Fruit fly (Drosophila melanogaster): ENCODE data around the gene Mob2.

The Mob2 gene

dm6 chr3L:11557209-11557608, 4.8 kb downstream of the Mob2 start:
- TF ChIP-seq sd (tag; optimal IDR thresholded peaks at IDR 0.05), result no peak
- TF ChIP-seq kni (GFP tag; optimal IDR thresholded peaks at IDR 0.05), result peak; percentile 0
- no peak for TF ChIP-seq vfl (GFP tag; optimal IDR thresholded peaks at IDR 0.05)
- TF ChIP-seq Drgx (GFP tag; IDR thresholded peaks at IDR 0.05), result peak; percentile 57
- 0 out of 3 replicates have a peak, but pooled peaks have one; percentile 4 for TF ChIP-seq CG6175 (GFP tag; IDR thresholded peaks at IDR 0.05)
- TF ChIP-seq sisA (GFP tag; IDR thresholded peaks at IDR 0.05), result no peak
- TF ChIP-seq onecut (GFP tag; IDR thresholded peaks at IDR 0.05), result 0 out of 2 replicates have a peak, but pooled peaks have one; percentile 11
- peak; percentile 12 for TF ChIP-seq kah (GFP tag; optimal IDR thresholded peaks at IDR 0.05)
- peak; percentile 63 for TF ChIP-seq sens (GFP tag)
- no peak for TF ChIP-seq lov (optimal IDR thresholded peaks at IDR 0.05)
- TF ChIP-seq lov (GFP tag; IDR thresholded peaks at IDR 0.05), result 0 out of 3 replicates have a peak, but pooled peaks have one; percentile 27
- peak in 1 of 2 experiments; percentile 37 for TF ChIP-seq Hr78 (GFP tag; optimal IDR thresholded peaks at IDR 0.05)
- peak; percentile 14 for TF ChIP-seq CTCF (GFP tag; optimal IDR thresholded peaks at IDR 0.05)
- peak; percentile 64 for TF ChIP-seq crol (GFP tag; IDR thresholded peaks at IDR 0.05)
- no peak for TF ChIP-seq CG5245 (GFP tag; optimal IDR thresholded peaks at IDR 0.05)
- no peak for TF ChIP-seq CG14050 (GFP tag; IDR thresholded peaks at IDR 0.05)
- TF ChIP-seq Blimp-1 (GFP tag; optimal IDR thresholded peaks at IDR 0.05), result peak; percentile 71
- TF ChIP-seq seq (GFP tag; IDR thresholded peaks at IDR 0.05), result peak; percentile 20; the same call in 1 of the 2 replicates
- 0 out of 3 replicates have a peak, but pooled peaks have one; percentile 34 for TF ChIP-seq ci (GFP tag; IDR thresholded peaks at IDR 0.05)
- TF ChIP-seq bsh (GFP tag; optimal IDR thresholded peaks at IDR 0.05), result peak in 1 of 2 experiments; percentile 85
- peak; percentile 77 for TF ChIP-seq CG1832 (GFP tag; optimal IDR thresholded peaks at IDR 0.05)
- TF ChIP-seq cg (GFP tag; optimal IDR thresholded peaks at IDR 0.05), result peak; percentile 80
- TF ChIP-seq cwo (GFP tag; optimal IDR thresholded peaks at IDR 0.05), result no peak
- 0 out of 4 replicates have a peak, but pooled peaks have one; percentile 21 for TF ChIP-seq Dll (GFP tag; IDR thresholded peaks at IDR 0.05; ENCODE audit: partially characterized antibody)
- no peak for TF ChIP-seq Atf3 (GFP tag; optimal IDR thresholded peaks at IDR 0.05)
- TF ChIP-seq pros (GFP tag; optimal IDR thresholded peaks at IDR 0.05), result peak; percentile 66
- TF ChIP-seq nerfin-2 (GFP tag; IDR thresholded peaks at IDR 0.05; ENCODE audit: partially characterized antibody), result no peak
- no peak for TF ChIP-seq yki (optimal IDR thresholded peaks at IDR 0.05)
- TF ChIP-seq CG33557 (GFP tag; optimal IDR thresholded peaks at IDR 0.05), result no peak
- TF ChIP-seq Deaf1 (tag; optimal IDR thresholded peaks at IDR 0.05), result peak; percentile 25
- TF ChIP-seq CG11504 (tag; optimal IDR thresholded peaks at IDR 0.05), result peak; percentile 37
- TF ChIP-seq crp (GFP tag; optimal IDR thresholded peaks at IDR 0.05), result peak in 1 of 2 experiments; percentile 70
- TF ChIP-seq chinmo (GFP tag; IDR thresholded peaks at IDR 0.05; ENCODE audit: partially characterized antibody), result 0 out of 4 replicates have a peak, but pooled peaks have one; percentile 26
- TF ChIP-seq dpn (GFP tag; optimal IDR thresholded peaks at IDR 0.05), result no peak
- TF ChIP-seq CG17829 (tag; optimal IDR thresholded peaks at IDR 0.05), result peak; percentile 13
- peak; percentile 6 for TF ChIP-seq nerfin-1 (tag; optimal IDR thresholded peaks at IDR 0.05)
- TF ChIP-seq nom (GFP tag; optimal IDR thresholded peaks at IDR 0.05), result peak; percentile 93
- TF ChIP-seq CG4360 (GFP tag; IDR thresholded peaks at IDR 0.05), result 0 out of 2 replicates have a peak, but pooled peaks have one; percentile 16
- TF ChIP-seq NK7.1 (GFP tag; optimal IDR thresholded peaks at IDR 0.05), result no peak
- TF ChIP-seq E2f2 (GFP tag; IDR thresholded peaks at IDR 0.05), result no peak
- peak; percentile 76 to 77 for TF ChIP-seq Trl (optimal IDR thresholded peaks at IDR 0.05)
- no peak for TF ChIP-seq Trl (GFP tag; optimal IDR thresholded peaks at IDR 0.05)
- TF ChIP-seq insv (GFP tag; optimal IDR thresholded peaks at IDR 0.05), result peak in 1 of 2 experiments; percentile 48
- TF ChIP-seq CG10321 (GFP tag; IDR thresholded peaks at IDR 0.05), result 0 out of 2 replicates have a peak, but pooled peaks have one; percentile 15

All from whole organism, embryonic.